Worm (Caenorhabditis elegans) whole organism, L1 larva: ENCODE measurements around the gene Y51H7C.7.

Experiments used
- C04F5.9 ChIP-seq: sonication (generic microtip); optimal IDR thresholded peaks from 2 replicates; lab custom pipeline; 2016; ENCODE audit warnings: missing genetic modification characterization, missing compliant biosample characterization
- C16A3.4 ChIP-seq: fragments of 150-350 bp; optimal IDR thresholded peaks from 2 replicates; lab custom pipeline; 2014; ENCODE audit warnings: missing biosample characterization, missing genetic modification characterization
- Y116A8C.19 ChIP-seq: sonication (generic microtip); optimal IDR thresholded peaks from 2 replicates; lab custom pipeline; 2016; ENCODE audit warnings: missing compliant biosample characterization, missing genetic modification characterization, borderline replicate concordance
- aha-1 ChIP-seq: fragments of 150-350 bp; optimal IDR thresholded peaks from 2 replicates; lab custom pipeline; 2014; ENCODE audit warnings: missing biosample characterization, missing genetic modification characterization
- ceh-82 ChIP-seq, 3 experiments: fragments of 150-350 bp in 1 of 3; sonication (generic microtip) in 2 of 3; optimal IDR thresholded peaks; 2 replicates each; lab custom pipeline; 2014 to 2017; ENCODE audit warnings: missing biosample characterization in 3 of 3, missing genetic modification characterization in 3 of 3
- dpl-1 ChIP-seq, 3 experiments: fragments of 150-350 bp in 2 of 3; sonication (generic microtip) in 1 of 3; optimal IDR thresholded peaks; 2 replicates each; lab custom pipeline; 2014 to 2017; ENCODE audit warnings: missing biosample characterization in 3 of 3, missing genetic modification characterization in 3 of 3, missing genetic modification reagents in 3 of 3
- efl-1 ChIP-seq, 4 experiments: fragments of 150-350 bp; optimal IDR thresholded peaks in 3 of 4; peaks in 1 of 4; 1 replicate in 1 of 4; 2 replicates in 3 of 4; lab custom pipeline; 2014; ENCODE audit warnings: missing biosample characterization in 2 of 4, missing genetic modification characterization in 2 of 4, missing genetic modification reagents in 2 of 4
- egl-13 ChIP-seq: sonication (generic microtip); optimal IDR thresholded peaks from 2 replicates; lab custom pipeline; 2016; ENCODE audit warnings: missing genotype, missing genetic modification reagents, missing genetic modification characterization, missing compliant biosample characterization
- elt-2 ChIP-seq: sonication (generic microtip); optimal IDR thresholded peaks from 2 replicates; lab custom pipeline; 2016; ENCODE audit warnings: missing genetic modification characterization, mild to moderate bottlenecking, inconsistent platforms, missing compliant biosample characterization, missing genetic modification reagents
- elt-3 ChIP-seq, 6 experiments: fragments of 150-350 bp in 1 of 6; sonication (generic microtip); optimal IDR thresholded peaks; 2 replicates each; lab custom pipeline; 2017 to 2018; ENCODE audit warnings: missing biosample characterization in 6 of 6, missing genetic modification characterization in 6 of 6, inconsistent platforms in 1 of 6
- fkh-8 ChIP-seq: sonication (generic microtip); optimal IDR thresholded peaks from 2 replicates; lab custom pipeline; 2016; ENCODE audit warnings: mild to moderate bottlenecking, missing genetic modification characterization, missing compliant biosample characterization
- grh-1 ChIP-seq: fragments of 200-800 bp; sonication (Bioruptor generic); IDR thresholded peaks from 2 replicates; pipeline ENCODE4 v1.3.6; 2022; ENCODE audit warnings: missing genetic modification reagents, missing genetic modification characterization, missing compliant biosample characterization
- hlh-17 ChIP-seq: fragments of 200-800 bp; sonication (Bioruptor generic); optimal IDR thresholded peaks from 2 replicates; lab custom pipeline; 2018; ENCODE audit warnings: missing genetic modification characterization, mild to moderate bottlenecking, missing compliant biosample characterization, moderate library complexity, borderline replicate concordance
- hlh-4 ChIP-seq: sonication (generic microtip); optimal IDR thresholded peaks from 2 replicates; lab custom pipeline; 2016; ENCODE audit warnings: mild to moderate bottlenecking, missing genetic modification characterization, missing compliant biosample characterization
- isw-1 ChIP-seq: fragments of 200-800 bp; sonication (Bioruptor generic); IDR thresholded peaks from 2 replicates; pipeline ENCODE4 v1.3.6; 2022; ENCODE audit warnings: missing genetic modification characterization, missing compliant biosample characterization
- lin-14 ChIP-seq: fragments of 200-800 bp; sonication (Bioruptor generic); optimal IDR thresholded peaks from 2 replicates; lab custom pipeline; 2018; ENCODE audit warnings: mild to moderate bottlenecking, missing genetic modification characterization, moderate library complexity, missing compliant biosample characterization
- lin-35 ChIP-seq, 2 experiments: fragments of 150-350 bp; optimal IDR thresholded peaks; 2 replicates each; lab custom pipeline; 2014; ENCODE audit warnings: missing biosample characterization in 2 of 2, missing genetic modification characterization in 2 of 2, missing genetic modification reagents in 2 of 2
- lir-3 ChIP-seq: sonication (generic microtip); optimal IDR thresholded peaks from 2 replicates; lab custom pipeline; 2016; ENCODE audit warnings: mild to moderate bottlenecking, missing genetic modification characterization, moderate library complexity, missing compliant biosample characterization; ENCODE audit not compliant: poor library complexity
- lsy-2 ChIP-seq, 2 experiments: fragments of 150-350 bp; optimal IDR thresholded peaks; 2 replicates each; lab custom pipeline; 2014; ENCODE audit warnings: missing biosample characterization in 2 of 2, missing genetic modification characterization in 2 of 2
- mef-2 ChIP-seq: fragments of 150-350 bp; optimal IDR thresholded peaks from 2 replicates; lab custom pipeline; 2014; ENCODE audit warnings: missing biosample characterization, missing genetic modification characterization
- mep-1 ChIP-seq: fragments of 150-350 bp; optimal IDR thresholded peaks from 2 replicates; lab custom pipeline; 2014; ENCODE audit warnings: missing biosample characterization, missing genetic modification characterization
- nhr-19 ChIP-seq: fragments of 200-800 bp; sonication (Bioruptor generic); conservative IDR thresholded peaks from 2 replicates; pipeline ENCODE4 v1.3.6; 2022; ENCODE audit warnings: missing genetic modification characterization, missing compliant biosample characterization
- nhr-237 ChIP-seq: fragments of 150-350 bp; optimal IDR thresholded peaks from 2 replicates; lab custom pipeline; 2014; ENCODE audit warnings: missing biosample characterization, missing genetic modification characterization
- nhr-47 ChIP-seq: sonication (generic microtip); optimal IDR thresholded peaks from 2 replicates; lab custom pipeline; 2016; ENCODE audit warnings: mild to moderate bottlenecking, missing genetic modification characterization, moderate library complexity, missing compliant biosample characterization
- nhr-71 ChIP-seq: sonication (generic microtip); optimal IDR thresholded peaks from 2 replicates; lab custom pipeline; 2016; ENCODE audit warnings: mild to moderate bottlenecking, missing genetic modification characterization, moderate library complexity, missing compliant biosample characterization
- nhr-77 ChIP-seq: fragments of 150-350 bp; optimal IDR thresholded peaks from 2 replicates; lab custom pipeline; 2014; ENCODE audit warnings: missing biosample characterization, missing genetic modification characterization
- nhr-90 ChIP-seq: sonication (generic microtip); optimal IDR thresholded peaks from 2 replicates; lab custom pipeline; 2016; ENCODE audit warnings: mild to moderate bottlenecking, missing genetic modification characterization, missing compliant biosample characterization; ENCODE audit not compliant: poor library complexity
- pax-3 ChIP-seq: fragments of 200-800 bp; sonication (Bioruptor generic); optimal IDR thresholded peaks from 2 replicates; lab custom pipeline; 2018; ENCODE audit warnings: mild to moderate bottlenecking, missing genetic modification characterization, moderate library complexity, missing compliant biosample characterization
- snu-23 ChIP-seq: sonication (generic microtip); optimal IDR thresholded peaks from 2 replicates; lab custom pipeline; 2016; ENCODE audit warnings: missing genetic modification characterization, missing compliant biosample characterization
- sptf-1 ChIP-seq: fragments of 150-350 bp; optimal IDR thresholded peaks from 2 replicates; lab custom pipeline; 2014; ENCODE audit warnings: missing biosample characterization, missing genetic modification characterization
- sup-37 ChIP-seq: fragments of 200-800 bp; sonication (Bioruptor generic); optimal IDR thresholded peaks from 2 replicates; lab custom pipeline; 2018; ENCODE audit warnings: mild to moderate bottlenecking, missing genetic modification characterization, missing compliant biosample characterization
- swsn-7 ChIP-seq: sonication (generic microtip); optimal IDR thresholded peaks from 2 replicates; lab custom pipeline; 2016; ENCODE audit warnings: missing genetic modification characterization, missing compliant biosample characterization
- unc-130 ChIP-seq: fragments of 150-350 bp; optimal IDR thresholded peaks from 2 replicates; lab custom pipeline; 2017; ENCODE audit warnings: missing biosample characterization, missing genetic modification characterization, inconsistent platforms
- unc-86 ChIP-seq: sonication (generic microtip); optimal IDR thresholded peaks from 2 replicates; lab custom pipeline; 2016; ENCODE audit warnings: missing genetic modification characterization, missing compliant biosample characterization
- zip-4 ChIP-seq: fragments of 200-800 bp; sonication (Bioruptor generic); optimal IDR thresholded peaks from 2 replicates; lab custom pipeline; 2018; ENCODE audit warnings: mild to moderate bottlenecking, missing genetic modification characterization, moderate library complexity, missing compliant biosample characterization
- ztf-11 ChIP-seq, 2 experiments: sonication (generic microtip); optimal IDR thresholded peaks; 2 replicates each; lab custom pipeline; 2016 to 2017; ENCODE audit warnings: missing genetic modification characterization in 2 of 2, missing biosample characterization in 1 of 2, missing compliant biosample characterization in 1 of 2

Gene Y51H7C.7

ce11 chrII:1400105-1400504 is 2.3 kb upstream of the Y51H7C.7 start, which contains the start of gene F54D12.1:
F54D12.1 (plus strand) TSS chrII:1400405.
- TF ChIP-seq lin-14 (GFP tag; lab: Kevin White, UChicago) (no peak), grh-1 (GFP tag; lab: Robert Waterston, UW) (no peak), isw-1 (GFP tag; lab: Robert Waterston, UW) (no peak), sptf-1 (tag; lab: Kevin White, UChicago) (no peak), hlh-17 (no peak), mep-1 (no peak), elt-3 (tag; optimal IDR thresholded peaks at IDR 0.05; lab: Kevin White, UChicago) (no peak), dpl-1 (GFP tag; optimal IDR thresholded peaks at IDR 0.05; lab: Kevin White, UChicago) (no peak), swsn-7 (tag; lab: Kevin White, UChicago) (no peak), ceh-82 (tag; optimal IDR thresholded peaks at IDR 0.05; lab: Kevin White, UChicago) (no peak), nhr-237 (tag; lab: Kevin White, UChicago) (no peak)

DNA sequence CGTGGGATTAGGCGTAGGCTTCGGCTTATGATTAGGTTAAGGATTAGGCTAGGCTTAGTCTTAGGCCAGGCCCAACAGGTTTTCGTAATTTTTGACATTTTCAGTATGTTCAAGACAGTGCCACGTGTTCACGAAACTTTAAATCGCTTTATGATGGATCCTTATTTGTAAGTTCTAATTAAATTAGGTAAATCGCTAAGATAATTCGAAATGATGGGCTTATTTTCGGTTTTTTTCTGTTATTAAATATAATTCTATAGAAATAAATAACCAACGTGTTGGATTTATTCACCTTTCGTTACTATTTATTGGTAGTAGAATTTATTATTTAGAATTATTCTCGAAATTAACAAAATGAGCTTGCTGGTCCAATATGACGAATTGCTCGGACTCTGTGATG is 895 bp upstream of the Y51H7C.7 start, which contains the start of gene Y51H7C.8:
Gene Y51H7C.8 (plus strand): TSS at position 301 of the 400 bp plus-strand sequence.
- no peak for TF ChIP-seq egl-13 (tag; lab: Kevin White, UChicago)
- no peak for TF ChIP-seq nhr-77 (tag; lab: Kevin White, UChicago)

ce11 chrII:1403056-1403455 is 687 bp downstream of the Y51H7C.7 start, which contains the start of the genes Y51H7C.41 and cogc-4:
Y51H7C.41 (plus strand) TSS chrII:1403321.
cogc-4 (plus strand) TSS chrII:1403441.
- TF ChIP-seq lsy-2 (tag; optimal IDR thresholded peaks at IDR 0.05; lab: Kevin White, UChicago) (no peak), nhr-90 (tag; lab: Kevin White, UChicago) (no peak), hlh-4 (no peak), Y116A8C.19 (tag; lab: Kevin White, UChicago) (no peak), sup-37 (no peak), mep-1 (no peak), nhr-19 (no peak), nhr-237 (tag; lab: Kevin White, UChicago) (no peak), lir-3 (tag; lab: Kevin White, UChicago) (no peak), fkh-8 (tag; lab: Kevin White, UChicago) (no peak), elt-2 (tag; lab: Kevin White, UChicago) (no peak), lin-14 (GFP tag; lab: Kevin White, UChicago) (no peak), aha-1 (tag; lab: Kevin White, UChicago) (no peak), dpl-1 (GFP tag; optimal IDR thresholded peaks at IDR 0.05; lab: Kevin White, UChicago) (peak in 1 of 3 experiments; percentile 19), snu-23 (no peak), C16A3.4 (tag; lab: Kevin White, UChicago) (no peak), efl-1 (optimal IDR thresholded peaks at IDR 0.05; lab: Kevin White, UChicago) (no peak), efl-1 (GFP tag; optimal IDR thresholded peaks at IDR 0.05 in 1 of 2; lab: Kevin White, UChicago) (peak in 1 of 2 experiments; percentile 90), nhr-71 (no peak)

DNA sequence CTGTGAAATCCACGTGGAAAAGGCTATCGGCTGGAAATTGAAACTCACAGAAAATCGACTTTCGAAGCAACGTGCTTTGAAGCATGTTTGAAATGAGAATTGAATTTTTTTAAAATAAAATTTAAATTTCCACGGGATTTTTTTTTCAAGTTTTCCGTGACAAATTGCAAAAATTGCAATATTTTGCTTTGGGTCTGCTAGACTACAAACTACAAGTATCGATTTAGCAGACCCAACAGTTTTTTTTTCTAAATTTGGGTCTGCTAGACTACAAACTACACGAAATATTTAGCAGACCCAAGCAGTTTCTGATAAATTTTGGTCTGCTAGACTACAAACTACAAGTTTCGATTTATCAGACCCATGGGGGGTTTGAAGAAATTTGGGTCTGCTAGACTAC is 9.0 kb downstream of the Y51H7C.7 start, which contains the start of gene Y51H7C.9:
Gene Y51H7C.9 (minus strand): TSS at position 101 of the 400 bp plus-strand sequence.
- TF ChIP-seq pax-3 (no peak), nhr-47 (tag; lab: Kevin White, UChicago) (no peak), aha-1 (tag; lab: Kevin White, UChicago) (no peak), unc-130 (tag; lab: Kevin White, UChicago) (no peak), dpl-1 (GFP tag; optimal IDR thresholded peaks at IDR 0.05; lab: Kevin White, UChicago) (no peak), lin-35 (GFP tag; optimal IDR thresholded peaks at IDR 0.05; lab: Kevin White, UChicago) (no peak), elt-2 (tag; lab: Kevin White, UChicago) (no peak), ztf-11 (tag; optimal IDR thresholded peaks at IDR 0.05; lab: Kevin White, UChicago) (no peak), sptf-1 (tag; lab: Kevin White, UChicago) (no peak), C04F5.9 (tag; lab: Kevin White, UChicago) (no peak), mef-2 (tag; lab: Kevin White, UChicago) (no peak), unc-86 (no peak), zip-4 (no peak), mep-1 (no peak)
